Worm (Caenorhabditis elegans): Measurements from ENCODE around the gene byn-1.

ce11 chrIII:6961937-6962504, 30.2 kb downstream of the byn-1 start, which contains the start of the genes rpn-6.1 and F57B9.1:
- TF ChIP-seq fos-1 (tag; optimal IDR thresholded peaks at IDR 0.05) (no peak), nhr-85 (tag) (peak; percentile 49), tbx-2 (tag; optimal IDR thresholded peaks at IDR 0.05) (no peak), jun-1 (tag; optimal IDR thresholded peaks at IDR 0.05) (no peak), nhr-84 (tag; optimal IDR thresholded peaks at IDR 0.05) (no peak), unc-86 (tag; optimal IDR thresholded peaks at IDR 0.05) (no peak), skn-1 (tag; optimal IDR thresholded peaks at IDR 0.05) (no peak), alr-1 (tag; optimal IDR thresholded peaks at IDR 0.05; ENCODE audit: borderline replicate concordance) (no peak), ztf-4 (tag; optimal IDR thresholded peaks at IDR 0.05) (no peak), Y116A8C.19 (tag; optimal IDR thresholded peaks at IDR 0.05; ENCODE audit: borderline replicate concordance) (no peak), mdl-1 (tag; optimal IDR thresholded peaks at IDR 0.05) (no peak), nhr-12 (tag; optimal IDR thresholded peaks at IDR 0.05) (no peak), C04F5.9 (tag; optimal IDR thresholded peaks at IDR 0.05) (no peak), unc-62 (GFP tag; optimal IDR thresholded peaks at IDR 0.05) (no peak)

Measured in whole organism, L1 larva.